Fruit fly (Drosophila melanogaster): ENCODE results near the gene CG12992.

Gene CG12992

DNA sequence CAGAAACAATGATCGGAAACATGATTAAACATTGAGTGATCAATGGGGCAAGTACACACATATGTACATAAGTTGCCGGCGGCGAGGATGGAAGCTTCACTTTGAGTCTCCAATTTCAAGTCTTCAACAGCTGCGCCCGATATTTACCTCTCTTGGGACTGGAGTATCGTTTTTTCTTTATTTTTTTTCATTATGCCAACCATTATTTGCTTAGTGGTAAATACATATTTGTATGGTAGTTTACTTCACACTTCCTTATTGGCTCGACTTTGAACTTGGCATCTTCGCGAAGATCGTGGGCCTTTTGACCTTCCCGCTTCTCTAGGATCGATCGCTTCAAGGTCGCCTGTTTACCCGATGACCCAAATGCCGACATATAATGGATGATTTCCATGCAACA is 6.0 kb upstream of the CG12992 start:
- TF ChIP-seq psq (optimal IDR thresholded peaks at IDR 0.05), result no peak
- TF ChIP-seq usp (GFP tag; optimal IDR thresholded peaks at IDR 0.05), result no peak
- TF ChIP-seq pan (optimal IDR thresholded peaks at IDR 0.05), result no peak
- no peak for TF ChIP-seq Dll (optimal IDR thresholded peaks at IDR 0.05)
- no peak for TF ChIP-seq EcR (GFP tag; optimal IDR thresholded peaks at IDR 0.05)
- no peak for TF ChIP-seq CG8478 (optimal IDR thresholded peaks at IDR 0.05)

DNA sequence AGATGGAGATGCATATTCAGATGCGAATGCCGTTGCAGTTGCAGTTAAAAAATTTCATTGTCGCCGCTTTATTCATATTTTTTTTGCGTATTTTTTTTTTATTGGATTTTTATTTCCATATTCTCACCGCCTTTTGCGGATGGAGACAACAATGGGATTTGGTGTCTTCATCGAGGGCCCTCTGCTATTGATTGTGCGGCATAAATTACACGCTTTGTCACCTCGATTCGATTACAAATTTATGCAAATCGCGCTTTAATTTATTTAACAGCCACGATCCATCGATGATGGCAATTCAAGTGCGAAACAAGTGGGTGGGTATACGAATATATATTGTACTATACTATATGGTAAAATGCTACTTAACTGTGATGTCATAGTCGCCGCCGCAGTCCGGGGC is 5.0 kb upstream of the CG12992 start:
- no peak for TF ChIP-seq usp (GFP tag; optimal IDR thresholded peaks at IDR 0.05)
- TF ChIP-seq pan (optimal IDR thresholded peaks at IDR 0.05), result no peak
- no peak for TF ChIP-seq psq (optimal IDR thresholded peaks at IDR 0.05)
- TF ChIP-seq EcR (GFP tag; optimal IDR thresholded peaks at IDR 0.05), result no peak
- no peak for TF ChIP-seq Dll (optimal IDR thresholded peaks at IDR 0.05)
- no peak for TF ChIP-seq CG8478 (optimal IDR thresholded peaks at IDR 0.05)

DNA sequence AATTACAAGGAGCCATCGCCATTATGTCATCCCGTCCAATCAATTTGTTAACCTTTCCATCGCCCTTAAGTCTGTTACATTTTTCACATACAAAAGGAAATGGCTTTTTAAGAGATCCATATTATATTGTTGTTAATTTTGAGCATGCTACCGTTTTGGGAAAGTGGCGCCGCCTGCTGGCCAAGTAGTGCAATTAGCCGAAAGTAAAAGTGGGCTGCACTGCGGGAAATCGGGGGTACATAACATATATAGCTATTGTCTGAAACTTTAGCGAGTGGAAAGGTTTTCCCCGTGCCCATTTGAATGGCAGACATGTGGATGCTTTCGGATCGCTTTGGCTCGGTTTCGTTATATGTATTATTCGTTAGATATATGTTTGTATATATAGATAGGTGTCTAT is 2.8 kb upstream of the CG12992 start:
- no peak for TF ChIP-seq usp (GFP tag; optimal IDR thresholded peaks at IDR 0.05)
- TF ChIP-seq psq (optimal IDR thresholded peaks at IDR 0.05), result no peak
- no peak for TF ChIP-seq EcR (GFP tag; optimal IDR thresholded peaks at IDR 0.05)
- no peak for TF ChIP-seq Dll (optimal IDR thresholded peaks at IDR 0.05)
- TF ChIP-seq CG8478 (optimal IDR thresholded peaks at IDR 0.05), result no peak

DNA sequence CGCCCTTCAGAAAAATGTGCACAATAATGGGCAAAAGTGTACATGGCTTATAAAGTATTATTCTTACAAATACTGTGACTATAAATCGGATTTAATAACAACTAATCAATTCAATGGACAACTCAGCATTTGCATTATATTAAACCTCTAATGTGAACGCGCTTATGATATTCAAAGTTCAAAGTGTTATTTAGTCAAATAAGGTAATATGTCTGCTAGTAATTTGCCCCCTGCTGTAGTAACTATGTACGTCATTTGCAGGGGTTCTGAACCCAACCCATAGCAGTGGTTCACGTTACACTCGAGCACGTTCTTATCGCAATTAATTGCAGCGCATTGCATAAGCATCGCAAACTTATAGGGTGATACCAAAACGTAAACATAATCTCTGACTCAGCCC is 531 bp upstream of the CG12992 start:
- TF ChIP-seq EcR (GFP tag; optimal IDR thresholded peaks at IDR 0.05) (no peak), psq (optimal IDR thresholded peaks at IDR 0.05) (no peak), pan (optimal IDR thresholded peaks at IDR 0.05) (no peak), Dll (optimal IDR thresholded peaks at IDR 0.05) (no peak), usp (GFP tag; optimal IDR thresholded peaks at IDR 0.05) (no peak), CG8478 (optimal IDR thresholded peaks at IDR 0.05) (no peak)

DNA sequence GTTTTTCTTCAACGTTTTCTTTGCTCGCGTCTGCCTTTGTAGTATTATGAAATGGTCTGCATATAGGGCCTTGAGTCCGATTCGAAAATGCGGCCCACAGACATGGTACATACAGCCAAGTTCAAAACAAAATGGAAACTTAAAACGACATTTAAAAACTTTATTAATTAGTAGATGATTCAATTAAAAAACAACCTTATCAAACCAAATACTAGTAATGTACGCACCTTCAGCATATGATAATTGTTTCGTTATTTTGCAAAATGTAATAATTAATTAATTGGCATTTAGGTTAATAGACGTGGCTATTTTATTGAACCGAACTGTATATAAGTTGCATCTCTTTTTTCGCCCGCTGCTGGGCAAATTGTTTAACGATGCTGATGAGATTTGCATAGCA is 6.1 kb downstream of the CG12992 start:
- TF ChIP-seq usp (GFP tag; optimal IDR thresholded peaks at IDR 0.05) (no peak), Dll (optimal IDR thresholded peaks at IDR 0.05) (no peak), pan (optimal IDR thresholded peaks at IDR 0.05) (no peak), CG8478 (optimal IDR thresholded peaks at IDR 0.05) (no peak), psq (optimal IDR thresholded peaks at IDR 0.05) (no peak), EcR (GFP tag; optimal IDR thresholded peaks at IDR 0.05) (no peak)

DNA sequence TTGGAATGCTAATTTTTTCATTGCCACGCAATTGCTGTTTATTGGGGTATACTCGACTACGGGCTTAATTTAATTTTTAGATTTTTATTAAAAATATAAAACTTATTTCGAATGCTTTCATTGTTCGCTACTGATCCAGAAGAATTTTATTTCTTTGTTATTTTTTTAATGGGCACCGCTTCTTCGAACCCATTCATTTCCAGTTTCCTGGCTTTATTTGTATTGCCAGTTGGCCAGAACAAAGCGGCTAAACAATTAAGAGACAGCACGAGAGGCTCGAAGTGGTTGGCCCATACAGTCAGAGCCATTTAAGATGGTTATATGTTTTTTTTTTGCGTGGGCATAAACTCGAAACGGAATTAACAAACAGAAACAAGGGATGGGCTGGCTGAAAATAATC is 7.2 kb downstream of the CG12992 start:
- peak; percentile 83 for TF ChIP-seq pan (optimal IDR thresholded peaks at IDR 0.05)
- no peak for TF ChIP-seq usp (GFP tag; optimal IDR thresholded peaks at IDR 0.05)

DNA sequence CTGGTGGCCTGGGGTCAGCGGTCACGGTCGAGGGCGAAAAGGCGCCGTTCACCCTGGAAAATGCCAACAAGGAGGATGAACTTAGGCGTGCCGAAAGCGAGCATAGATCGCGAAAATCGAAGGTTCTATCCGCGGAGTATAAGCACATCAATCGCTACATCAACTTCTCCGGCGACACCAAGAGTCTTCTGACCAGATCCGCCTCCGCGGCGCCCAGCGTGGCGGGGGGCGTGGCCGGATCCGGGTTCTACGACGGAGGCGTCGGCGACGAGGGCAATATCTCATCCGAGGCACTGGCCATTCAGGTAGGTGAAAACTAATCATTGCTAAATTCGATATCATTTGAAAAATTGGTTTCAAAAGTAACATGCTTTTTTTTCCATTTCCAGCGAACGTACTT is 9.0 kb downstream of the CG12992 start:
- TF ChIP-seq psq (optimal IDR thresholded peaks at IDR 0.05) (no peak), EcR (GFP tag; optimal IDR thresholded peaks at IDR 0.05) (no peak), pan (optimal IDR thresholded peaks at IDR 0.05) (no peak), CG8478 (optimal IDR thresholded peaks at IDR 0.05) (no peak), Dll (optimal IDR thresholded peaks at IDR 0.05) (no peak), usp (GFP tag; optimal IDR thresholded peaks at IDR 0.05) (no peak)

DNA sequence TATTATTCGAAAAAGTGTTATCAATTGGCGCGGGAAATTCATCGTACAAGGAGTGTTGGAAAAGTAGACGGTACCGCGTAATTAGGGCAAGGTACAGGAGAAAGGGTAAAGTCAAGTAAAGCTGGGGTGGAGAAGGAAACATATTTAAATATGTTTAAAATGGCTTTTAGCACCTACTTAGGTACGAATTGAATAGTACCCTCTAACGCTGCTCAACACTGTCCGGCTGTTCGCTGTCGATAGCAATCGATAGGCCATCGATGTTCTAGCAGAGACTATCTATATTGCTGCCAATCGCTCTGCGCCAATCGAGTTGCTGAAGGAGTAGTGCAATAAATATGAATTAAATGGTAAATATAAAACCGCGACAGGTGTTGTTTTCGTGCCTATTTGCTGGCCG is 10.7 kb downstream of the CG12992 start, which contains the start of gene X11L:
TSS of gene X11L (plus strand) at position 279 of the 400 bp plus-strand sequence.
- no peak for TF ChIP-seq pan (optimal IDR thresholded peaks at IDR 0.05)
- no peak for TF ChIP-seq Dll (optimal IDR thresholded peaks at IDR 0.05)
- TF ChIP-seq psq (optimal IDR thresholded peaks at IDR 0.05), result no peak
- TF ChIP-seq EcR (GFP tag; optimal IDR thresholded peaks at IDR 0.05), result no peak
- no peak for TF ChIP-seq usp (GFP tag; optimal IDR thresholded peaks at IDR 0.05)

DNA sequence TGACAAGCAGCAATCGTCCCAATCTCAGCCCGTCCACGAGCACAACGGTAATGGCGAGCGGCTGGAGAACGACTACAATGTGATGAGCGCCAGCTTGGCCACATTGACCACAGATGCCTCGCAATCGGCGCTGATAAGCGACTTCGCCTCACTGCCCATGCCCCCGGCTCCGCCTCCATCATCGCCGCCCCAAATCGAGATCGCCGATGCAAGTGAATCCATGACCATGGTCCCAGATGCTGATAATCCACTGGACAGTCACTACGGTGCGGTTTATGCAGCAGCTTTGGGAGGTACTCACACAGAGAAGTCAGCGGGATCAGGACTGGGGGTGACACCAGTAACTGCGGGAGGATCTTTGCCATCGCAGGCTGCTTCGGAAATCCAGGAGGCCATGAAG is 13.8 kb downstream of the CG12992 start:
- TF ChIP-seq Dll (optimal IDR thresholded peaks at IDR 0.05) (no peak), psq (optimal IDR thresholded peaks at IDR 0.05) (no peak), CG8478 (optimal IDR thresholded peaks at IDR 0.05) (no peak), EcR (GFP tag; optimal IDR thresholded peaks at IDR 0.05) (no peak), pan (optimal IDR thresholded peaks at IDR 0.05) (no peak), usp (GFP tag; optimal IDR thresholded peaks at IDR 0.05) (no peak)

DNA sequence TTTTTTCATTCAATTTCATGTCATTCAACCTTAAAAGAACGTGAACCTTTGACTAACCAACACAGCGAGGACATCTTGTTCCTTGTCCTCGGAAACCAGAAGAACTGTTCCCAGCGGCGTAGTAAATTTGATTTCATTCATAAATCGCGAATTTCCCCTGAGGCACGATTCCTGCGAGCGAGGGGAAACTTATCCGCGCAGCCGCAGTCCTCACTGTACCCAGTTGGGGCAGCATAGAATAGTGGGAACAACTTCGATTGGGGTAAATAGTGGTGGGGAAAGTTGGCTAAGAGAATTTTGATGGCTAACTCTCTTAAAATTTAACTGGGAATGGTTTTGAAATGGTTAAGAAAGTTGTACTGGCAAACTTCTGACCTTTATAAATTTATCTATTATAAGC is 22.8 kb downstream of the CG12992 start:
- TF ChIP-seq EcR (GFP tag; optimal IDR thresholded peaks at IDR 0.05) (no peak), Dll (optimal IDR thresholded peaks at IDR 0.05) (no peak), CG8478 (optimal IDR thresholded peaks at IDR 0.05) (no peak), usp (GFP tag; optimal IDR thresholded peaks at IDR 0.05) (no peak), pan (optimal IDR thresholded peaks at IDR 0.05) (no peak), psq (optimal IDR thresholded peaks at IDR 0.05) (no peak)

DNA sequence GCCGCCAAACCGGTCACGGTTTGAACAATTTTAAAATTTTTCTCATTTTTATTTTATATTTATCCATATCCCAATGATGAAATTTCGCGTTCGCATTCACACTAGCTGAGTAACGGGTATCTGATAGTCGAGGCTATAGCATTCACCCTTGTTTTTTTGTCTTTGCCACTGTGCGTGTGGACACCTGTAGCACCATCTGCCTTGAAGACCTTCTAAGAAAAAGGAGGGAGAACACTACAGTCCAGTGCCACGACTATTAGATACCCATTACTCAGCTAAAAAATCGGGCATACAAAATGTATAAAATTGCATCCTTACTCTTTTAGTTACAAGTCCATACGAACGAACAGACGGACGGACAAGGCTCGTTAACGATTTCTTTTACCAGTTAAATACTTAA is 33.5 kb downstream of the CG12992 start:
- no peak for TF ChIP-seq pan (optimal IDR thresholded peaks at IDR 0.05)
- TF ChIP-seq CG8478 (optimal IDR thresholded peaks at IDR 0.05), result no peak
- no peak for TF ChIP-seq Dll (optimal IDR thresholded peaks at IDR 0.05)
- TF ChIP-seq usp (GFP tag; optimal IDR thresholded peaks at IDR 0.05), result no peak
- no peak for TF ChIP-seq EcR (GFP tag; optimal IDR thresholded peaks at IDR 0.05)
- TF ChIP-seq psq (optimal IDR thresholded peaks at IDR 0.05), result no peak

DNA sequence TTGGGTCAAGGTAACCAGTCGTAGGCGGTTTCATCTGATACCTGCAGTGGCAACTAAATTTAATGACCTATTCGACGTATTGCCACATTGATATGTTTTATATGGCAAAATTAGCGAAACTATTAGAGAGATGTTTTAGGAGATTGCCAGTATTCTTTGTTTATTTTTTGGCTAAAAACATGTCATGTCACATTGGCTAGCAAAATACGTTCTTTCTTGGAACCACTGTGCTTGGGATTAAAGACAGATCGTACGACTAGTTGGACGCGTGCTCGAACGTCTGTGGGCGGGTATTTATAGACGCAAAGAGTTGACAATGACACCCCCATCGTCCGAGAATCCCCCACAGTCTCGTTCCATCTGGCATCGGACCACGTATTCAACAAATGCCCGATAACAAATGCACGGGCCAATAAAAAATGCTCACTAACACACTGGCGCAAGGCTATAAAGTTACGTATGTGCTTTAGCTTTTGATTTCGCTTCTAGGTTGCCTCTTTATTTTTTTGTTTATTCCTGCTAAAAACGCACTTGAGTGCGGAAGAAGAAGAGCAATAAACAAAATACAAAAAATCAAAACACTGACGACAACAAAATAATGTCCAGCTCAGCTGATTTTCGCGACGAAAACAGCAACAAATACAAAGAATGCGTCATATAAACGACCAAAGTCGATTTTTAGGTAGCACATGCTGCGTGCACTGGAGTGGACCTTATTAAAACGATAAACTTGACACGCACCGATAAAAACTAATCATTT is 35.7 kb downstream of the CG12992 start:
- TF ChIP-seq usp (GFP tag; optimal IDR thresholded peaks at IDR 0.05), result no peak
- TF ChIP-seq psq (optimal IDR thresholded peaks at IDR 0.05), result no peak
- no peak for TF ChIP-seq pan (optimal IDR thresholded peaks at IDR 0.05)
- TF ChIP-seq CG8478 (optimal IDR thresholded peaks at IDR 0.05), result no peak
- no peak for TF ChIP-seq EcR (GFP tag; optimal IDR thresholded peaks at IDR 0.05)
- no peak for TF ChIP-seq Dll (optimal IDR thresholded peaks at IDR 0.05)

DNA sequence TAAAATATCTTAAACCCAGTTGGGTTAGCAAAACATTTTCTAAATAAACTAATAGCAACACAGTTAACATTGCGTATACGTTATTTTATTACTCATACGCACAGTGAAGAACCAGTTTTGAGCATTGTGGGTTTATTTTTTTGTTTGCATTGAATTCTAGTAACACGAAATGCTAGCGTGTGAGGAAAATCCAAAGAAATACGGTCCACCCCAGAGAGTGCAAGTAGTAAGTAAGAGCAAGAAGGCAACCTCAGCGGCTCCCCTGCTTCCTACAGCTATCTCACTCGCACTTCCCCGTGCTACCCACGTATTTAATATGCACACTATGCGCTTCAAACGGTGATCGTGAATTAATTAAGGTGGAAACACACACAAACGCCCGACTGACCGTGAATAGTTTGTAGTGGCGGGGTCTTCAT is 36.3 kb downstream of the CG12992 start:
- TF ChIP-seq EcR (GFP tag; optimal IDR thresholded peaks at IDR 0.05) (no peak), psq (optimal IDR thresholded peaks at IDR 0.05) (no peak), usp (GFP tag; optimal IDR thresholded peaks at IDR 0.05) (no peak), Dll (optimal IDR thresholded peaks at IDR 0.05) (no peak), CG8478 (optimal IDR thresholded peaks at IDR 0.05) (no peak)

Data from whole organism.